Worm (Caenorhabditis elegans) whole organism, L1 larva: ENCODE data around the gene gem-1.

Experiments used
- nhr-19 ChIP-seq: fragments of 200-800 bp; sonication (Bioruptor generic); conservative IDR thresholded peaks from 2 replicates; pipeline ENCODE4 v1.3.6; 2022; ENCODE audit warnings: missing genetic modification characterization, missing compliant biosample characterization
- unc-62 ChIP-seq: fragments of 150-350 bp; optimal IDR thresholded peaks from 2 replicates; lab custom pipeline; 2014; ENCODE audit warnings: missing biosample characterization, missing genetic modification reagents, missing genetic modification characterization
- ztf-4 ChIP-seq: fragments of 150-350 bp; optimal IDR thresholded peaks from 2 replicates; lab custom pipeline; 2014; ENCODE audit warnings: missing biosample characterization, missing genetic modification characterization

DNA sequence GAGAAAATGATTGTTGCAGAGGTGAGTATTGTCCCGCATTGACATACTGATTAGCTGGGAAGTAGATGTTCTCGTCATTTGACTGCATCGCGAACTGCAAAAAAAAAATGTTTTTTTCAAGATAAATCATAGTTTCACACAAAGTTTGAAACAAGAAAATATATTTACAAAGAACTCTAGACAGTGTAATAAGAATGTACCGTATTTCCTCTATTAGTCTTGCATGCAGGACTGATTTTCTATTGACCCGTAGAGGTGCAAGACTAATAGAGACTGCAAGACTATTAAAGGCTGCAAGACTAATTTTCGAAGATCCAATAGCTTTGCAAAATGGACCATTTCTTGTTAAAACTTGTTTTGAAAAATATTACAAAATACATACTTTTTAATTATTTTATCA is 46.5 kb upstream of the gem-1 start, which contains the start of gene fkh-3:
- no peak for TF ChIP-seq ztf-4 (tag; lab: Kevin White, UChicago)
- TF ChIP-seq nhr-19 = no peak
- TF ChIP-seq unc-62 = no peak
